Fruit fly (Drosophila melanogaster): ENCODE measurements around the gene Pli.
A peak's percentile ranks its signal among the peaks of the same experiment; 100 is the strongest.

Gene Pli

dm6 chr3R:23889922-23890321, at the start of gene Pli:
TSS of gene Pli (minus strand) at chr3R:23890052.
- peak; percentile 39 for TF ChIP-seq noc (tag; optimal IDR thresholded peaks at IDR 0.05)

DNA sequence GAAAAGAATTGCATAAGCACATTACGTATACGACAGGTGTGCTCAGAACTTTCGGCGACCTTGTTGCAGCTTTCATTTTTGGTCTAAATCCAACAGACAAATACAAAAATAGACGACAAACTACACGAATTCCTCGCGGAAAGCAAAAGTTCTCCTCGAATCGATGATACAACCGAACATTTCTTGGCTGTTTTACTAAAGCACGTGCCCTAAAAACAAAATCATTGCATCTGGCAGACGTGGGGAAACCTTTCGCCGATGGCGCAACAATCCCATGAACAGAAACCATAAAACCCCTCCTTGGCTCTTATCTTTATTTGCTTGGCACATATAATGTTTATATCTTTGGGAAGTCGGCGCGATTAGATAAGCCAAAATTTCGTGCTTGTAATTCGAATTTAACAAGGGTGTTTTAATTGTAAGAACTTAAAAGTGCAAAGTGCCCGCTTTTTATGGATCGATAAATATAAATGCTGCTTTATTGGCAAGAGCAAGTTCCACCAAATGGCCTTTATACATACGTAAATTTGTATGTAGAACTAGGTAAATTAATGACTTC, 48.8 kb upstream of the Pli start:
- TF ChIP-seq noc (tag; optimal IDR thresholded peaks at IDR 0.05), result no peak

- TF ChIP-seq noc (tag; optimal IDR thresholded peaks at IDR 0.05), result peak; percentile 47
Measured at dm6 chr3R:23933684-23934575, 44.1 kb upstream of the Pli start, which contains the start of gene CG5854. TSS of gene CG5854 (plus strand) at chr3R:23933912.

dm6 chr3R:23933430-23933683, 43.5 kb upstream of the Pli start, which contains the start of gene RpS19b:
TSS of gene RpS19b (minus strand) at chr3R:23933530.
- no peak for TF ChIP-seq noc (tag; optimal IDR thresholded peaks at IDR 0.05)

dm6 chr3R:23931095-23931728, 41.4 kb upstream of the Pli start, which contains the start of the genes Rpt2 and CG13599:
TSS of gene Rpt2 (minus strand) at chr3R:23931558.
TSS of gene CG13599 (plus strand) at chr3R:23931639.
- no peak for TF ChIP-seq noc (tag; optimal IDR thresholded peaks at IDR 0.05)

DNA sequence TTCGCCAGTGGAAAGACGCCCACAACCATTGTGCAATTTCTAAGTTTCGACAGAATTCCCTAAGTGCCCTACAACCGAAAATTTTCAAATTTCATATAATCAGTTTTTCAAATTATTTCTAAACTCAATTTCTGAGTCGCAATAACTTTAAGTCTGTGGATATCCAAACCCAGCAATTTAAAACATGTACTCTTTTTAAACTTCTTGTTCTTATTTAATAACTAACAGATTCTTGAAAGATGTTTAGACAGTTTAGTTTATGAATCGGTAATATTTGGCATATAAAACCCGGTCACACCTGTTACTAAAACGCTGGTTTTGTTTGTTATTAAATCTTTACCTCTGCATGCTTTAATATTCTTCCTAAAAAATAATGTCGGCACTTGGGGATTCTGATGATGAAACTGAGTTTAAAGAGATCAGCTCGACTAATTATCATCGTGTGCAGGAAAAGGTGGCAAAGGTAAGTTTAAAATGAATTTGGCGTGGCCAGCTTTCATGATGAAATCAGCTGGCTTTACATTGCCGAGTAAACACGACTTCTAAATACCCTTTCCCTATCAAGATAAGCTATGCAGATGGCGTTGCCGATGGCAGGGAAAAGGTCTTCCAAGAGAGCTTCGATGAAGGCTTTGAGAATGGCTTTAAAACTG, 39.2 kb upstream of the Pli start, which contains the start of the genes CG43998, CG43999 and CG31142:
CG43998 (minus strand) TSS at position 51 of the 653 bp plus-strand sequence.
CG43999 (minus strand) TSS at position 51 of the 653 bp plus-strand sequence.
CG31142 (plus strand) TSS at position 294 of the 653 bp plus-strand sequence.
- no peak for TF ChIP-seq noc (tag; optimal IDR thresholded peaks at IDR 0.05)

DNA sequence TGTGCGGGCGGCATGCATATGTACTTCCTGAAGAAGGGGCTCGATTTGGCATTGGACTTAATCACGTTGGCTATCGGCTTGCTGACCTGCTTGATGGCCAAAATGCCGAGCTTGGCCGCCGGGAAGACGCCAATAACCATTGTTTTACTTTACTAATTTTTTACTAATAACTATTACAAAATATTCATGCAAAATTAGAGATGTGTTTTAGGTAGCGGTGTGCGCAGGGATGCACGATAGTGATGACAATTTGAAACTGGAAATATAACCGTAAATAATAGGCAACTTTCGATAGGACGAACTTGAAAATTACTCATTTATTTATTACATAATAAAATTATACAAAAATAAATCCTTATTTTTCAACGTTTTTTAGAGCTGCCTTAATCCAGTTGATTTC, 37.6 kb upstream of the Pli start, which contains the start of gene CG13601:
CG13601 (minus strand) TSS at position 206 of the 400 bp plus-strand sequence.
- no peak for TF ChIP-seq noc (tag; optimal IDR thresholded peaks at IDR 0.05)

DNA sequence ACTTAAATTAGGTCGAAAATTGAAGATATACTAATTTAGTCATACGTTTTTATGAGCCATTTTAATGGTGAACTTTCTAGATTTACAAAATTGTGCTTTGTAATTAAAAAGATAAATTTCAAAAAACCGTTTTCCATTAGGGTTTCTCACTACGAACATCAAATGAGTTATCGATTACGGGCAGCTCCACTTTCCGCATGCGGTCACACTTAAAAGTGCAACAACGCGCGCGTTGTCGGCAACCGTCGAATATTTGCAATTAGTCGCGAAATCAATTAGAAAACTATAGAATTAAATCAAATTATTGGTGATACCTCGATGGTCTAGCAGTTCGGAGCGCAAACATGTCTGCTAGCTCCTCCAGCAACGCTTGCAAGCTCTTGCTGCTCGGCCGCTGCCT, 34.3 kb upstream of the Pli start, which contains the start of gene Ndc1:
Ndc1 (plus strand) TSS at position 200 of the 400 bp plus-strand sequence.
- no peak for TF ChIP-seq noc (tag; optimal IDR thresholded peaks at IDR 0.05)

DNA sequence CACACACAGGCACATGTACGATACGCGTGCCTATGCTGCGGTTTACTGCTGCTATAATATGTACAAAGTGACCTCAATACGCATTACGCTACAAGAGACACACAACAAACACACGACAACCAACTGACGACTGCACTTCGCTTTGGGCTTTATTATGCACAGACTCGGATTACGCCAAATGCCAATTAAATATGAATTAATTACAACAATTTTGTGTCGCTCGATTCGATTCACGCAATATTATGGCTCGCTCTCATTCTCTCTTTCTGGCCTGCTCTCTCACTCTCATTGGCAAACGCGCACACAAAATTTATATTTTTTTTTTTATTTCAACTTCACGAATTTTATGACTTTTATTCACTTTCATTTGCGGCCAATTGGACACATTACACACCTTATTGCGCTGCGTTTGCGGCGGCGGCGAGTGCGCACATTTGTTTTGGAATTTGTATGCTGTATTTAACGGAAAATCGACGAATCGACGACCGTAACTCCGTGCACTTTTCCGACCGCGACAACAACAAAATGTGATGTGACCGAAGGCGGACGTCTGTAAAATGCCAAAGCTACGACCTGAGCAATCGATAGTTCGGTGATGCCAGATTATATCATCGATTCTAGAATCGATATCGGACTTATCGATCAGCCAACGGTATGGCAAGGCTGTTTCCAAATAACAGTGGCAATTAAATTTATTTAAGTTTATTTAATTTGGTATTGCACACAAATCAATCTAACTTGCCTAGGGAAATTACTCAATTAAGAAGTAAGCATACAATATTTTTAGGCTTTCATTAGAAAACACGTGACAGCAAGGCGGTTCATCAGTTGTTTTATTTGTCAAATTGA, 32.9 kb upstream of the Pli start, which contains the start of the genes sba and CG31141:
sba (minus strand) TSS at position 472 of the 849 bp plus-strand sequence.
CG31141 (plus strand) TSS at position 799 of the 849 bp plus-strand sequence.
- no peak for TF ChIP-seq noc (tag; optimal IDR thresholded peaks at IDR 0.05)

DNA sequence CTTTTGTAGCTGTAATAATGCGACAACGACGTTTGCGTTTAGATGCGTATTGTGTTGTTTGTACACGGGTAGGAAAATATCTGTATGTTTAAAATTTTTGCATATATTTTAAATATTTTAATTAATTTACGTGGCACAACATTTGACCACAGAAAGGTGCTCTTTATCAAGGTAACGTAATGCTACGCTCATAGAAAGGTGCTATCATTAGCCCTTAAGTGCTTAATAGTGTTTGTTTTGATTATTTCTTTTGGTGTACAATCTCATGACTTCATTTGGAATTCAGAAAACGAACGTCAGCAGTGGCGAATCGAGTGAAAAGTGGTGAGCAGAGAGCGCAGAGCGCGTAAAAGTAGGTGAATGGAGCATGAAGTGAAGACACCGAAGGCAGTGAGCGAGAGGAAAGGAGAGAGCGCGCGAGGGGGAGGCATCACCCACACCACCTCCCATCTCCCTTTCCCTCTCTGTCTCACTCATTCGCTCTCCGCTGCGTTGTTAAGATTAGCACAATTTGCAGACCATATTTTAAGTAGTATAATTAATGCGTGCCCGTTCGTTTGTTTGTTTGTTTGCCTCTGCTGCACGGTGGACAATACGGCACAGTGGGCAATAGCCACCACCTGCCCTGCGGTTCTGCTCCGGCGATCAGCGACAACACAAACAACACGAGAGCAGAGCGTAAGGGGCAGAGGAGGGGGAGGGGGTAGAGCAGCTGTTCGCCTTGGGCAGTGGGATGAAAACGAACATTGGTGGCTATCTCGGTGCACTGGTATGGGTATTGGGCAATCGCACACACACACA, 32.0 kb upstream of the Pli start:
- peak; percentile 81 for TF ChIP-seq noc (tag; optimal IDR thresholded peaks at IDR 0.05)

DNA sequence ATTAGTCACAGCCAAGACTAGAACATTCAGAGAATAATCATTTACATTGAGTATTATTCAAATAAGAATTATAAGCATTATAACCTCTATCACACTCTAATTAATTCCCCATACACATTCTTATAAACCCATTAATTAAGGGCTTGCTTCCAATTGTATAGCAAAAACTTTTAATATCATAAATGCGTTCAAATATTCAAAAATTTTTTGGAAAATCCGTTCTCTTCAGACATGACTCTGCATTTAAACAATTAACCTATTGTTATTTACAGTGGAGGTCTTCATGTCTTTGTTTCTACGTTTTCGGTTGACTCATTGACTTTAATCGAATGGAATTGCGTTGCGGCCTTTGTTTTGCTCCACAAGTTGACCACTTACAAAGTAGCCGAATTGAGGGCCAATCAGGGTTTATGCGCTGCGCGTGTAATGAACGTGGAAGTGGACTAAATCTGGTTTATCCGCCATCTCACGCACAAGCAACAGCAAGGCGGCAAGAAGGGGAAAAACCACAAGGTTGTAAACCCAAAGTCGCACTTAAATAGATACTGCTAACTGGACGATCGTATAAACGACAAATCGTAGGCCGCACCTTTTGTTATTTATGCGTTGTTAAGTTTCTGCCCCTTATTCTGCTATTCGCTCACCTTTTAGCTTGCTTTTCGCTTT, 31.2 kb upstream of the Pli start:
- no peak for TF ChIP-seq noc (tag; optimal IDR thresholded peaks at IDR 0.05)

DNA sequence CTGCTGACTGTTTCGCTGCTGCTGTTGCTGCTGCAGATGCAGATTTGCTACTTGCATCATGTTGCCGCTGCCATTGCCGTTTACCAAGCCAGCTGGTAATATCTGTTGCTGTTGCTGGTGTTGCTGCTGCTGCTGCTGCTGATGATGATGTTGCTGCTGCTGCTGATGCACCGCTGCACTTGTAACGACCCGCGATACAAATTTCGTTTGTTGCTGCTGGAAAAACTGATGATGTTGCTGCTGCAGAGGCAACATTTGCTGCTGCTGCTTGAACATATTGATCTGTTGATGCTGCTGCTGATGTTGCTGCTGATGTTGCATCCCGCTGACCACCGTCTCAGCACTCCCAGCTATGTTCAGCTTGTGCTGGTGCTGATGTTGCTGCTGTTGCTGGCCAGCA, 30.5 kb upstream of the Pli start:
- TF ChIP-seq noc (tag; optimal IDR thresholded peaks at IDR 0.05), result no peak

- TF ChIP-seq noc (tag; optimal IDR thresholded peaks at IDR 0.05), result no peak
Measured at dm6 chr3R:23919366-23919765, 29.5 kb upstream of the Pli start.
